Worm (Caenorhabditis elegans): ENCODE data around the gene T10D4.7.

DNA sequence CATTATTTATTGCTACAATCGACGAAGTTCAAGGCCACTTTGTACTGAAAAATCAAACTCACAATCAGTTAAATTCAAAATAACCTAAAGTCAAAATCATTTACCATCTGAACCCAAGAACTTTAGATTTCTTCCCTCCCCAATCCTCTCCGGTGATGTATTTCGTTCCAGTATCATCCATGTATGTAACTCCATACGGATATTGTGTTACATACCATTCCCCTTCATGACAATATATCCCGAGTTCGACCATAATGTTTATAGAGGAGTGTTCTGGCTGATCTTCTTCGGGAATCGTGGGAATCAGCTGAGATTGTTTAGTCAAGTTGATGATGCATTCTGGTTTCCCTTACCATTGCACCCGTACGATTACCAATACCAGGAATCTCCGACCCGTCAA, 30.8 kb downstream of the T10D4.7 start:
- TF ChIP-seq mab-5 (tag; optimal IDR thresholded peaks at IDR 0.05) (no peak), nhr-76 (tag; optimal IDR thresholded peaks at IDR 0.05) (no peak), lin-13 (tag; optimal IDR thresholded peaks at IDR 0.05) (no peak)

Measured in whole organism, mixed stage, embryonic.